Worm (Caenorhabditis elegans) whole organism, midembryonic: Measurements from ENCODE around the gene srh-195.

Experiments used
- T22C8.4 ChIP-seq: fragments of 200-800 bp; sonication (Bioruptor generic); IDR thresholded peaks from 2 replicates; pipeline ENCODE4 v1.3.6; 2022; ENCODE audit warnings: missing genetic modification characterization, missing compliant biosample characterization
- cog-1 ChIP-seq: sonication (generic microtip); optimal IDR thresholded peaks from 2 replicates; lab custom pipeline; 2016; ENCODE audit warnings: missing genetic modification characterization, missing compliant biosample characterization
- flt-1 ChIP-seq: fragments of 200-800 bp; sonication (Bioruptor generic); IDR thresholded peaks from 2 replicates; pipeline ENCODE4 v1.3.6; 2022; ENCODE audit warnings: missing genetic modification characterization, missing compliant biosample characterization
- klf-2 ChIP-seq: fragments of 200-800 bp; sonication (Bioruptor generic); conservative IDR thresholded peaks from 2 replicates; pipeline ENCODE4 v1.3.6; 2022; ENCODE audit warnings: missing genetic modification reagents, missing genetic modification characterization, missing compliant biosample characterization
- med-1 ChIP-seq: sonication (generic microtip); optimal IDR thresholded peaks from 2 replicates; lab custom pipeline; 2017; ENCODE audit warnings: missing genetic modification characterization, mild to moderate bottlenecking, missing compliant biosample characterization, antibody characterized with exemption, missing genetic modification reagents; ENCODE audit not compliant: insufficient read depth
- ref-1 ChIP-seq: fragments of 200-800 bp; sonication (Bioruptor generic); conservative IDR thresholded peaks from 2 replicates; pipeline ENCODE4 v1.3.6; 2022; ENCODE audit warnings: missing genetic modification reagents, missing genetic modification characterization, missing compliant biosample characterization
- tab-1 ChIP-seq: fragments of 200-800 bp; sonication (Bioruptor generic); IDR thresholded peaks from 2 replicates; pipeline ENCODE4 v1.3.6; 2022; ENCODE audit warnings: missing genetic modification characterization, missing compliant biosample characterization
- ztf-23 ChIP-seq: fragments of 200-800 bp; sonication (Bioruptor generic); IDR thresholded peaks from 2 replicates; pipeline ENCODE4 v1.3.6; 2022; ENCODE audit warnings: missing genetic modification reagents, missing genetic modification characterization, missing compliant biosample characterization
- ztf-29 ChIP-seq: fragments of 200-800 bp; sonication (Bioruptor generic); IDR thresholded peaks from 2 replicates; pipeline ENCODE4 v1.3.6; 2022; ENCODE audit warnings: missing genetic modification reagents, missing genetic modification characterization, missing compliant biosample characterization

Gene srh-195

ce11 chrII:2138901-2139300 lies 22.2 kb upstream of the srh-195 start:
- TF ChIP-seq T22C8.4 = no peak
- TF ChIP-seq flt-1 (GFP tag; lab: Robert Waterston, UW) = no peak
- TF ChIP-seq med-1 (GFP tag; lab: Kevin White, UChicago) = no peak
- TF ChIP-seq ztf-29 (GFP tag; lab: Robert Waterston, UW) = no peak
- TF ChIP-seq klf-2 (GFP tag; lab: Robert Waterston, UW) = no peak
- TF ChIP-seq tab-1 (GFP tag; lab: Robert Waterston, UW) = no peak
- no peak for TF ChIP-seq ztf-23 (GFP tag; lab: Robert Waterston, UW)
- TF ChIP-seq ref-1 = no peak
- no peak for TF ChIP-seq cog-1

- TF ChIP-seq tab-1 (GFP tag; lab: Robert Waterston, UW) (no peak), T22C8.4 (peak; percentile 32; the same call in 1 of the 2 replicates)
These were observed 20.5 kb upstream of the srh-195 start, which contains the start of gene C40A11.4 for ce11 chrII:2137235-2137634. Gene C40A11.4, plus strand, starts transcription at chrII:2137422.

- TF ChIP-seq ztf-23 (GFP tag; lab: Robert Waterston, UW) = no peak
- TF ChIP-seq ztf-29 (GFP tag; lab: Robert Waterston, UW) = no peak
- TF ChIP-seq med-1 (GFP tag; lab: Kevin White, UChicago) = no peak
- TF ChIP-seq klf-2 (GFP tag; lab: Robert Waterston, UW) = no peak
- TF ChIP-seq ref-1 = no peak
- TF ChIP-seq cog-1 = no peak
- no peak for TF ChIP-seq tab-1 (GFP tag; lab: Robert Waterston, UW)
- no peak for TF ChIP-seq T22C8.4
- TF ChIP-seq flt-1 (GFP tag; lab: Robert Waterston, UW) = no peak
These were observed 18.9 kb upstream of the srh-195 start, which contains the start of gene hpo-7 for ce11 chrII:2135604-2136003. Gene hpo-7, minus strand, starts transcription at chrII:2135704.

ce11 chrII:2130770-2131169 lies 14.1 kb upstream of the srh-195 start, which contains the start of gene sdz-28:
Gene sdz-28, plus strand, starts transcription at chrII:2131070.
- no peak for TF ChIP-seq klf-2 (GFP tag; lab: Robert Waterston, UW)
- no peak for TF ChIP-seq ztf-29 (GFP tag; lab: Robert Waterston, UW)
- TF ChIP-seq med-1 (GFP tag; lab: Kevin White, UChicago) = no peak
- no peak for TF ChIP-seq ref-1
- no peak for TF ChIP-seq flt-1 (GFP tag; lab: Robert Waterston, UW)
- no peak for TF ChIP-seq ztf-23 (GFP tag; lab: Robert Waterston, UW)
- TF ChIP-seq T22C8.4 = no peak
- no peak for TF ChIP-seq cog-1
- no peak for TF ChIP-seq tab-1 (GFP tag; lab: Robert Waterston, UW)

ce11 chrII:2122762-2123161 lies 6.1 kb upstream of the srh-195 start:
- no peak for TF ChIP-seq ztf-29 (GFP tag; lab: Robert Waterston, UW)
- no peak for TF ChIP-seq cog-1
- no peak for TF ChIP-seq T22C8.4
- TF ChIP-seq ref-1 = no peak
- no peak for TF ChIP-seq klf-2 (GFP tag; lab: Robert Waterston, UW)
- no peak for TF ChIP-seq med-1 (GFP tag; lab: Kevin White, UChicago)
- TF ChIP-seq tab-1 (GFP tag; lab: Robert Waterston, UW) = no peak
- TF ChIP-seq flt-1 (GFP tag; lab: Robert Waterston, UW) = no peak
- TF ChIP-seq ztf-23 (GFP tag; lab: Robert Waterston, UW) = no peak

- TF ChIP-seq med-1 (GFP tag; lab: Kevin White, UChicago) = no peak
- no peak for TF ChIP-seq T22C8.4
- TF ChIP-seq cog-1 = no peak
- no peak for TF ChIP-seq flt-1 (GFP tag; lab: Robert Waterston, UW)
These were observed 5.4 kb upstream of the srh-195 start, which contains the start of gene math-37 for ce11 chrII:2122091-2122490. Gene math-37, minus strand, starts transcription at chrII:2122191.

- TF ChIP-seq tab-1 (GFP tag; lab: Robert Waterston, UW) = no peak
- TF ChIP-seq cog-1 = no peak
- TF ChIP-seq ztf-29 (GFP tag; lab: Robert Waterston, UW) = no peak
- TF ChIP-seq ref-1 = no peak
- no peak for TF ChIP-seq T22C8.4
- no peak for TF ChIP-seq klf-2 (GFP tag; lab: Robert Waterston, UW)
- TF ChIP-seq med-1 (GFP tag; lab: Kevin White, UChicago) = no peak
- TF ChIP-seq flt-1 (GFP tag; lab: Robert Waterston, UW) = no peak
- TF ChIP-seq ztf-23 (GFP tag; lab: Robert Waterston, UW) = no peak
These were observed 2.2 kb downstream of the srh-195 start for ce11 chrII:2114488-2114887.

- TF ChIP-seq ztf-29 (GFP tag; lab: Robert Waterston, UW) = no peak
- TF ChIP-seq cog-1 = no peak
- no peak for TF ChIP-seq med-1 (GFP tag; lab: Kevin White, UChicago)
- TF ChIP-seq T22C8.4 = no peak
- TF ChIP-seq flt-1 (GFP tag; lab: Robert Waterston, UW) = no peak
- TF ChIP-seq ref-1 = no peak
- TF ChIP-seq ztf-23 (GFP tag; lab: Robert Waterston, UW) = no peak
- TF ChIP-seq klf-2 (GFP tag; lab: Robert Waterston, UW) = no peak
- no peak for TF ChIP-seq tab-1 (GFP tag; lab: Robert Waterston, UW)
These were observed 3.7 kb downstream of the srh-195 start, which contains the start of gene R52.6 for ce11 chrII:2112948-2113347. Gene R52.6, minus strand, starts transcription at chrII:2113048.

- TF ChIP-seq ref-1 (no peak), flt-1 (GFP tag; lab: Robert Waterston, UW) (no peak), med-1 (GFP tag; lab: Kevin White, UChicago) (no peak), ztf-29 (GFP tag; lab: Robert Waterston, UW) (no peak), T22C8.4 (no peak), klf-2 (GFP tag; lab: Robert Waterston, UW) (no peak), cog-1 (no peak), tab-1 (GFP tag; lab: Robert Waterston, UW) (no peak), ztf-23 (GFP tag; lab: Robert Waterston, UW) (no peak)
These were observed 6.8 kb downstream of the srh-195 start, which contains the start of gene R52.5 for ce11 chrII:2109943-2110342. Gene R52.5, minus strand, starts transcription at chrII:2110043.

- TF ChIP-seq flt-1 (GFP tag; lab: Robert Waterston, UW) (no peak), klf-2 (GFP tag; lab: Robert Waterston, UW) (no peak), ref-1 (no peak), cog-1 (no peak), med-1 (GFP tag; lab: Kevin White, UChicago) (no peak), T22C8.4 (no peak), ztf-29 (GFP tag; lab: Robert Waterston, UW) (no peak), ztf-23 (GFP tag; lab: Robert Waterston, UW) (no peak), tab-1 (GFP tag; lab: Robert Waterston, UW) (no peak)
These were observed 8.4 kb downstream of the srh-195 start, which contains the start of gene R52.4 for ce11 chrII:2108295-2108694. Gene R52.4, minus strand, starts transcription at chrII:2108395.
